Fruit fly (Drosophila melanogaster): ENCODE measurements around the gene kdn.

DNA sequence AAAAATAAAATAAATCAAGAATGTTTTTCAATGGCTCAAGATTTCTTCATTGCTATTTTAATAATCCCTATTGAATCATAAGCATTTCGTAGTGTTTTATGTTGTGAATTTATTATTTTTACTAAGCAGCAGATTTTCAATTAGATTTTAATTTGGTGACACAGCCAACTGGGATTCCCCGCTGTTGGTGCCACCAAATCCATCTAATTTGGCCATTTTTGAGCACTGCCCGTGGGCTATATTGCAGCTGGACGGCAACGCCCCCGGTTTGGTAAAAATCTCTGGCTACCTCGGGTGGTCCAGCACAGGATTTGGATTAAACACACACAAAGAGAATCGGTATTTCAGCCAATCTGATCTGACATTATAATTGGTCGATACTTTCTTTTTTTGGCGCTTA, 1.2 kb upstream of the kdn start:
- TF ChIP-seq CG8478 (optimal IDR thresholded peaks at IDR 0.05) (no peak), CTCF (optimal IDR thresholded peaks at IDR 0.05) (no peak)
